Worm (Caenorhabditis elegans) whole organism, L2 larva: ENCODE data around the gene Y51H4A.23.

Experiments used
- blmp-1 ChIP-seq: sonication (generic microtip); optimal IDR thresholded peaks from 2 replicates; lab custom pipeline; 2017; ENCODE audit warnings: missing genetic modification characterization, mild to moderate bottlenecking, missing compliant biosample characterization, antibody characterized with exemption, moderate library complexity; ENCODE audit not compliant: insufficient read depth
- dmd-4 ChIP-seq: sonication (generic microtip); optimal IDR thresholded peaks from 2 replicates; lab custom pipeline; 2017; ENCODE audit warnings: missing biosample characterization, missing genetic modification characterization
- nhr-25 ChIP-seq: fragments of 150-350 bp; sonication (generic microtip); optimal IDR thresholded peaks from 3 replicates; lab custom pipeline; 2014; ENCODE audit warnings: missing biosample characterization, missing genetic modification characterization

- TF ChIP-seq nhr-25 (tag; lab: Kevin White, UChicago) (no peak), blmp-1 (tag; lab: Kevin White, UChicago) (no peak), dmd-4 (tag; lab: Kevin White, UChicago) (no peak)
Observed at ce11 chrIV:16706950-16707349, 15.8 kb upstream of the Y51H4A.23 start.
